Fruit fly (Drosophila melanogaster): Measurements from ENCODE around the gene ome.

ome gene

DNA sequence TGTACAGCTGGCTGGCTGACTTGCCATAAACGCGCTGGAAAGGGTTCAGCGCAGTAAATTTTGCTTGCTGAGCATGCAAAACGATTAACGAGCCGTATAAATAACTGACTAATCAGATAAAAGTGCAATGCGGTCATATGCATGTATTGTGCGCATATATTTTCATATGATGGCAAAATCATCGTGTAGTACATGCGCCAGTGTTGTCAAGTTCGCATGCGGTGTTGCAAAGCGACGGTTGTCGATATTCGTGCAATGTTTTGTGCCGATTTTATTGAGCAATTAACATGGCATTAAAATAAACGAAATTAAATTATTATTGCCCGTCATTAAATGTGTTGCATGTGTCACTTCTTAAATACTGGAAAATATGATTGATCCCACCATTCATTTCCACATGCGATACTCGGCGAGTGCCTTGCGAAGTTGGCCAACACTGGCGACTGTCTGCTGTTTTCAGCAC lies 117.5 kb downstream of the ome start (continued):
- peak; percentile 62 for TF ChIP-seq CG17912 (GFP tag; optimal IDR thresholded peaks at IDR 0.05)
- peak; percentile 86 for TF ChIP-seq ci (GFP tag; IDR thresholded peaks at IDR 0.05)
- TF ChIP-seq CG11093 (GFP tag; IDR thresholded peaks at IDR 0.05) = peak; percentile 38; the same call in 1 of the 3 replicates
- TF ChIP-seq CG8924 (tag; optimal IDR thresholded peaks at IDR 0.05) = peak; percentile 54
- peak; percentile 46 for TF ChIP-seq cg (GFP tag; optimal IDR thresholded peaks at IDR 0.05)
- TF ChIP-seq D19A (tag; optimal IDR thresholded peaks at IDR 0.05) = peak; percentile 31
- TF ChIP-seq CG4404 (GFP tag; IDR thresholded peaks at IDR 0.05) = peak; percentile 79
- TF ChIP-seq Rx (GFP tag; IDR thresholded peaks at IDR 0.05) = peak; percentile 80
- peak; percentile 8 for TF ChIP-seq run (tag; optimal IDR thresholded peaks at IDR 0.05)
- TF ChIP-seq CG7745 (tag; optimal IDR thresholded peaks at IDR 0.05) = no peak
- peak; percentile 70 for TF ChIP-seq CG33213 (GFP tag; optimal IDR thresholded peaks at IDR 0.05)
- peak; percentile 72 for TF ChIP-seq Hr39 (optimal IDR thresholded peaks at IDR 0.05)
- peak; percentile 70 for TF ChIP-seq org-1 (GFP tag; optimal IDR thresholded peaks at IDR 0.05)
- peak; percentile 82 for TF ChIP-seq CG9215 (GFP tag; IDR thresholded peaks at IDR 0.05)
- no peak for TF ChIP-seq Sox102F (GFP tag; optimal IDR thresholded peaks at IDR 0.05)
- peak; percentile 30 for TF ChIP-seq CG7928 (GFP tag; optimal IDR thresholded peaks at IDR 0.05)
- TF ChIP-seq Atf-2 (GFP tag; optimal IDR thresholded peaks at IDR 0.05) = peak; percentile 73
- TF ChIP-seq dpn (GFP tag; optimal IDR thresholded peaks at IDR 0.05) = peak; percentile 89
- TF ChIP-seq sug (tag; optimal IDR thresholded peaks at IDR 0.05) = no peak
- TF ChIP-seq bigmax (GFP tag; optimal IDR thresholded peaks at IDR 0.05) = no peak
- TF ChIP-seq ken (GFP tag; IDR thresholded peaks at IDR 0.05) = peak; percentile 79; the same call in 2 of the 3 replicates
- no peak for TF ChIP-seq sqz (GFP tag; optimal IDR thresholded peaks at IDR 0.05)
- peak; percentile 75 for TF ChIP-seq slp2 (GFP tag; optimal IDR thresholded peaks at IDR 0.05)
- peak; percentile 74 for TF ChIP-seq CG3163 (GFP tag; optimal IDR thresholded peaks at IDR 0.05)
- peak; percentile 57 for TF ChIP-seq CG16815 (GFP tag; optimal IDR thresholded peaks at IDR 0.05)
- peak; percentile 41 for TF ChIP-seq nom (GFP tag; optimal IDR thresholded peaks at IDR 0.05)
- TF ChIP-seq CG15073 (GFP tag; optimal IDR thresholded peaks at IDR 0.05) = no peak
- TF ChIP-seq fru (optimal IDR thresholded peaks at IDR 0.05) = no peak
- TF ChIP-seq CG9727 (GFP tag; optimal IDR thresholded peaks at IDR 0.05) = peak; percentile 64
- peak; percentile 63 for TF ChIP-seq CG17359 (tag; optimal IDR thresholded peaks at IDR 0.05)
- TF ChIP-seq cas (GFP tag; IDR thresholded peaks at IDR 0.05) = peak; percentile 59; the same call in 1 of the 2 replicates
- no peak for TF ChIP-seq Eip74EF (GFP tag; optimal IDR thresholded peaks at IDR 0.05)
- TF ChIP-seq dysf (GFP tag; IDR thresholded peaks at IDR 0.05) = peak; percentile 77
- TF ChIP-seq wek (GFP tag; optimal IDR thresholded peaks at IDR 0.05) = peak; percentile 42
- TF ChIP-seq eve (GFP tag; optimal IDR thresholded peaks at IDR 0.05) = no peak
- TF ChIP-seq Antp (GFP tag; optimal IDR thresholded peaks at IDR 0.05) = peak; percentile 89
- TF ChIP-seq sim (GFP tag; IDR thresholded peaks at IDR 0.05) = no peak
- peak; percentile 69 for TF ChIP-seq CG6791 (GFP tag; IDR thresholded peaks at IDR 0.05; ENCODE audit: partially characterized antibody)
- TF ChIP-seq Ets65A (GFP tag) = peak; percentile 97
- peak; percentile 37 for TF ChIP-seq ftz-f1 (GFP tag; optimal IDR thresholded peaks at IDR 0.05)
- peak; percentile 79 for TF ChIP-seq CG18599 (GFP tag; optimal IDR thresholded peaks at IDR 0.05)
- TF ChIP-seq CG9797 (GFP tag; optimal IDR thresholded peaks at IDR 0.05) = peak; percentile 34
- TF ChIP-seq Mrtf (GFP tag; IDR thresholded peaks at IDR 0.05) = peak; percentile 65; the same call in 2 of the 3 replicates
- peak; percentile 45 for TF ChIP-seq dmrt11E (tag; optimal IDR thresholded peaks at IDR 0.05)
- no peak for TF ChIP-seq CG14965 (GFP tag; optimal IDR thresholded peaks at IDR 0.05; ENCODE audit: borderline replicate concordance)
- peak; percentile 50; the same call in 1 of the 2 replicates for TF ChIP-seq gsb (GFP tag; IDR thresholded peaks at IDR 0.05)
- no peak for TF ChIP-seq CG2678 (tag; optimal IDR thresholded peaks at IDR 0.05)
- peak; percentile 47; the same call in 1 of the 2 replicates for TF ChIP-seq H2.0 (GFP tag; IDR thresholded peaks at IDR 0.05)
- no peak for TF ChIP-seq CG3838 (GFP tag; optimal IDR thresholded peaks at IDR 0.05)
- TF ChIP-seq Oaz (GFP tag; IDR thresholded peaks at IDR 0.05) = no peak
- TF ChIP-seq CG6254 (GFP tag; optimal IDR thresholded peaks at IDR 0.05) = no peak

Data from whole organism, embryonic.